Fruit fly (Drosophila melanogaster): Measurements from ENCODE around the gene Arpc3A.

DNA sequence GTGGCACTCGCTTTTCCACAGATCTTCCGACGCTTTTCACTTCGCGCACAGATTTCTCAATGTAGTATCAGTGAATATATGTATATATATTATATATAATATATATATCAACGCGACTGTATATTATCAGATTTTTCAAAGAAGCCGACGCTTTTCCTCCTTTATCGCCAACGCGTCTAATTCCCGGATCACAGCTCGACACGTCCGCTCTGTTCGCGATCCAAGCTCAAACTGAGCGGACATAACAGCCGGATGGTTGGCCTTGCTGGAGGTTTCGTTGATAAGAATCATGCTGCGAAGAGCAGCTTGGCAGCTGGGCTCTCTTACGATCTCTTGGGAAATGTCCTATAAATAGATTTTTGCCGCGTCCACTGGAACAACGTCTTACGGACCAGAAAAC is 18.9 kb downstream of the Arpc3A start, which contains the start of gene cv-d:
- TF ChIP-seq CG8478 (optimal IDR thresholded peaks at IDR 0.05) = no peak
- TF ChIP-seq CTCF (optimal IDR thresholded peaks at IDR 0.05) = no peak
